In the genomic region with DNA sequence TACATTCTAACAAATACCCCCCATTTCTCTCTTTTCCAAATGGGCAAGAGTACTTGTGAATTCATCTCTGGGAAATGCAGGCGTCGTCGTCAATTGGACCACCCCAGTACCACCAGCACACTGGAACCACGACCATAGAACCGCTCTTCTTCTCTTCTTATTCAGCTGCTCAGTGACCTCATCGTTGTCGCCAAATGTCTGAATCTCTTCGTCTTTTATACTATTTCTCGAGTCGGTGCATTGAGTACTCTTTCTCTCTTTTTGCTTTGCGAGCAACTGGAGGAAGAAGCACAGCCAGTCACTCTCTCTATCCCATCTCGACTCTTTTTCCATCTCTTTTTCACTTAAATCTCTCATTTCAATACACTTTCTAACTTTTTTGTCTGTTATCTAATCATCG, we compare ENCODE assay signal across 1 worm cellular context.
A peak's percentile ranks its signal among the peaks of the same experiment; 100 is the strongest.
TF ChIP-seq lines count a peak whose summit lies in the region.

No protein-coding gene starts in this region.

TF ChIP-seq in whole organism, L1 larva, 84 proteins besides CTCF, POLR2A, EP300 and RAD21 (continued from another document):
- TF ChIP-seq lsy-2 (tag; optimal IDR thresholded peaks at IDR 0.05; lab: Kevin White, UChicago) (peak; percentile 10 to 53), fos-1 (tag; optimal IDR thresholded peaks at IDR 0.05; lab: Kevin White, UChicago) (peak; percentile 34), lin-14 (GFP tag; optimal IDR thresholded peaks at IDR 0.05; lab: Kevin White, UChicago) (peak; percentile 88), nhr-85 (tag; lab: Kevin White, UChicago) (no peak), tbx-2 (tag; optimal IDR thresholded peaks at IDR 0.05; lab: Kevin White, UChicago) (peak; percentile 28), lir-3 (tag; optimal IDR thresholded peaks at IDR 0.05; lab: Kevin White, UChicago; ENCODE audit: poor library complexity) (no peak), egl-13 (tag; optimal IDR thresholded peaks at IDR 0.05; lab: Kevin White, UChicago) (no peak), zag-1 (tag; optimal IDR thresholded peaks at IDR 0.05; lab: Kevin White, UChicago) (no peak)
